Worm (Caenorhabditis elegans): ENCODE results near the gene T28C6.11.

DNA sequence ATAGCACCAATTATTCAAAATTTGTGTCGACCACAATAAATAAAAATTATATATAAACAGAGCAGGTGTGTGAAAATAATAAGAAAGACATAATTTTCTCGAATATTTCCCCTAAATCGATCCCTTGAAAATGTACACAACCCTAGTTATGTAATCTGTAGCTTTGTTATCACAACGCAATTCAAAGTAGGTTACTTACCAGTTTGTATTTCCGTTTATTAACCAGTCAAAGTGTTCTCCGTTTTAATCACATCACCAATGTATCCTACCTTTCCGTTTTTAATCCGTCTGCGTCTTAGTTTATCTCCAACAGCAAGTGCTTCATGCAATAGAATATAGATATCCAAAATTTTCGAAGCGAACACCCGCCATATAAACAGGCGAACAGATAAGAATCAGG lies 13.2 kb upstream of the T28C6.11 start:
- TF ChIP-seq ama-1 (optimal IDR thresholded peaks at IDR 0.05) (no peak), npax-4 (tag; optimal IDR thresholded peaks at IDR 0.05) (no peak), pha-4 (tag; optimal IDR thresholded peaks at IDR 0.05) (no peak), dmd-4 (tag; optimal IDR thresholded peaks at IDR 0.05; ENCODE audit: borderline replicate concordance) (no peak), odd-2 (tag; optimal IDR thresholded peaks at IDR 0.05) (no peak), sox-2 (GFP tag; IDR thresholded peaks at IDR 0.05) (no peak), ceh-34 (tag; optimal IDR thresholded peaks at IDR 0.05) (no peak), hlh-6 (tag; optimal IDR thresholded peaks at IDR 0.05) (no peak), ceh-6 (GFP tag; optimal IDR thresholded peaks at IDR 0.05) (no peak)

Measured in whole organism, late embryonic.